Fruit fly (Drosophila melanogaster): ENCODE data around the gene CG4998.

Gene CG4998

dm6 chr3L:16385880-16386584, 47.2 kb downstream of the CG4998 start, which contains the start of the genes Agpat3 and RAF2 (continued):
- TF ChIP-seq CG8388 (GFP tag; optimal IDR thresholded peaks at IDR 0.05) (peak; percentile 21), CG1602 (GFP tag; optimal IDR thresholded peaks at IDR 0.05) (peak; percentile 64), wdn (GFP tag; IDR thresholded peaks at IDR 0.05) (peak; percentile 44; the same call in 1 of the 2 replicates), CG34224 (GFP tag; IDR thresholded peaks at IDR 0.05; ENCODE audit: partially characterized antibody) (no peak), dmrt99B (tag; optimal IDR thresholded peaks at IDR 0.05) (peak; percentile 37), cg (GFP tag; optimal IDR thresholded peaks at IDR 0.05) (no peak), Lhr (GFP tag; optimal IDR thresholded peaks at IDR 0.05) (peak; percentile 22), sim (GFP tag; IDR thresholded peaks at IDR 0.05) (no peak), corto (GFP tag; optimal IDR thresholded peaks at IDR 0.05) (peak; percentile 11), pho (GFP tag; optimal IDR thresholded peaks at IDR 0.05) (no peak), tll (GFP tag; optimal IDR thresholded peaks at IDR 0.05) (peak in 1 of 2 experiments; percentile 46), MBD-R2 (GFP tag; IDR thresholded peaks at IDR 0.05) (peak; percentile 25), klu (GFP tag; IDR thresholded peaks at IDR 0.05) (peak; percentile 30; the same call in 1 of the 2 replicates), Fer2 (tag; optimal IDR thresholded peaks at IDR 0.05) (no peak), fd96Cb (tag; optimal IDR thresholded peaks at IDR 0.05) (peak; percentile 52), Aef1 (GFP tag; IDR thresholded peaks at IDR 0.05) (peak; percentile 38), wor (GFP tag; IDR thresholded peaks at IDR 0.05) (0 out of 2 replicates have a peak, but pooled peaks have one; percentile 21), CG9215 (GFP tag; IDR thresholded peaks at IDR 0.05) (peak; percentile 62), CG3847 (GFP tag; IDR thresholded peaks at IDR 0.05) (peak; percentile 30; the same call in 1 of the 2 replicates), CG18764 (GFP tag; optimal IDR thresholded peaks at IDR 0.05) (peak; percentile 6), pzg (GFP tag; optimal IDR thresholded peaks at IDR 0.05) (peak; percentile 44), CG7745 (tag; optimal IDR thresholded peaks at IDR 0.05) (peak; percentile 95), CG32532 (GFP tag; IDR thresholded peaks at IDR 0.05) (peak; percentile 68), slp2 (GFP tag; optimal IDR thresholded peaks at IDR 0.05) (peak; percentile 10), Dbx (GFP tag; IDR thresholded peaks at IDR 0.05) (peak; percentile 50; the same call in 1 of the 3 replicates), CG15269 (tag; optimal IDR thresholded peaks at IDR 0.05) (peak; percentile 66), CG9797 (GFP tag; optimal IDR thresholded peaks at IDR 0.05) (peak; percentile 72), CG10209 (GFP tag; optimal IDR thresholded peaks at IDR 0.05) (peak; percentile 31), E2f2 (GFP tag; IDR thresholded peaks at IDR 0.05) (peak; percentile 31; the same call in 1 of the 2 replicates), CG2120 (GFP tag; optimal IDR thresholded peaks at IDR 0.05) (peak; percentile 34), amos (GFP tag; IDR thresholded peaks at IDR 0.05; ENCODE audit: partially characterized antibody) (no peak), CG17328 (GFP tag; IDR thresholded peaks at IDR 0.05) (peak; percentile 46), Bteb2 (GFP tag; optimal IDR thresholded peaks at IDR 0.05) (peak; percentile 18), lilli (GFP tag; optimal IDR thresholded peaks at IDR 0.05) (peak; percentile 56), CG12155 (GFP tag; optimal IDR thresholded peaks at IDR 0.05) (peak; percentile 10), CG18262 (tag; optimal IDR thresholded peaks at IDR 0.05) (peak; percentile 50), chif (GFP tag; optimal IDR thresholded peaks at IDR 0.05) (peak; percentile 21 to 28), tap (tag; optimal IDR thresholded peaks at IDR 0.05) (peak; percentile 22), Chrac-16 (GFP tag; optimal IDR thresholded peaks at IDR 0.05) (peak; percentile 66), Gsc (GFP tag; IDR thresholded peaks at IDR 0.05) (no peak), grau (tag; optimal IDR thresholded peaks at IDR 0.05) (peak; percentile 54), cwo (GFP tag; optimal IDR thresholded peaks at IDR 0.05) (no peak), Six4 (GFP tag; optimal IDR thresholded peaks at IDR 0.05) (peak; percentile 21), Hr3 (GFP tag; optimal IDR thresholded peaks at IDR 0.05) (peak; percentile 67), Eip74EF (GFP tag; optimal IDR thresholded peaks at IDR 0.05) (no peak), jigr1 (GFP tag; IDR thresholded peaks at IDR 0.05) (no peak), Sry-δ (GFP tag; optimal IDR thresholded peaks at IDR 0.05) (peak; percentile 12)
